Fruit fly (Drosophila melanogaster) whole organism, embryonic: ENCODE measurements around the gene betaGlu.

Experiments
- Bgb ChIP-seq: fragments of 200-800 bp; sonication (Bioruptor generic); IDR thresholded peaks from 2 replicates; pipeline ENCODE4 v1.3.6; 2022; ENCODE audit warnings: missing biosample characterization, missing genetic modification characterization; ENCODE audit not compliant: partially characterized antibody
- CG10209 ChIP-seq: fragments of 200-800 bp; sonication (Bioruptor generic); optimal IDR thresholded peaks from 3 replicates; lab custom pipeline; 2017; ENCODE audit warnings: missing biosample characterization, mild to moderate bottlenecking, missing genetic modification characterization, missing genetic modification reagents
- CG11247 ChIP-seq: fragments of 200-800 bp; sonication (Bioruptor generic); IDR thresholded peaks from 2 replicates; pipeline ENCODE4 v1.3.6; 2022; ENCODE audit warnings: missing biosample characterization, missing genetic modification characterization
- CG11560 ChIP-seq: fragments of 200-800 bp; sonication (Bioruptor generic); IDR thresholded peaks from 3 replicates; pipeline ENCODE4 v1.3.6; 2022; ENCODE audit warnings: missing biosample characterization, missing genetic modification characterization
- CG13894 ChIP-seq: fragments of 200-800 bp; sonication (Bioruptor generic); optimal IDR thresholded peaks from 3 replicates; lab custom pipeline; 2018; ENCODE audit warnings: missing biosample characterization, mild to moderate bottlenecking, missing genetic modification characterization, moderate library complexity
- CG14441 ChIP-seq: fragments of 200-800 bp; sonication (Bioruptor generic); IDR thresholded peaks from 2 replicates; pipeline ENCODE4 v1.3.6; 2022; ENCODE audit warnings: missing biosample characterization, missing genetic modification characterization
- CG1529 ChIP-seq: fragments of 200-800 bp; sonication (Bioruptor generic); optimal IDR thresholded peaks from 3 replicates; lab custom pipeline; 2018; ENCODE audit warnings: missing biosample characterization, missing genetic modification characterization
- CG16813 ChIP-seq: fragments of 200-800 bp; sonication (Bioruptor generic); IDR thresholded peaks from 3 replicates; pipeline ENCODE4 v1.3.6; 2022; ENCODE audit warnings: missing biosample characterization, missing genetic modification characterization; ENCODE audit not compliant: partially characterized antibody
- CG1792 ChIP-seq: fragments of 200-800 bp; sonication (Bioruptor generic); optimal IDR thresholded peaks from 2 replicates; lab custom pipeline; 2016; ENCODE audit warnings: missing biosample characterization, missing genetic modification characterization
- CG2199 ChIP-seq: fragments of 200-800 bp; sonication (Bioruptor generic); IDR thresholded peaks from 3 replicates; pipeline ENCODE4 v1.3.6; 2022; ENCODE audit warnings: missing biosample characterization, missing genetic modification characterization
- CG34224 ChIP-seq: fragments of 200-800 bp; sonication (Bioruptor generic); IDR thresholded peaks from 3 replicates; pipeline ENCODE4 v1.3.6; 2022; ENCODE audit warnings: missing biosample characterization, missing genetic modification characterization; ENCODE audit not compliant: partially characterized antibody
- CG6654 ChIP-seq: fragments of 200-800 bp; sonication (Bioruptor generic); optimal IDR thresholded peaks from 2 replicates; lab custom pipeline; 2017; ENCODE audit warnings: missing biosample characterization, mild to moderate bottlenecking, missing genetic modification characterization
- CG7963 ChIP-seq: fragments of 200-800 bp; sonication (Bioruptor generic); IDR thresholded peaks from 3 replicates; pipeline ENCODE4 v1.3.6; 2022; ENCODE audit warnings: missing biosample characterization, missing genetic modification characterization; ENCODE audit not compliant: partially characterized antibody
- CG8478 ChIP-seq: fragments of >200 bp; optimal IDR thresholded peaks from 2 replicates; lab custom pipeline; 2018
- CHES-1-like ChIP-seq: fragments of 200-800 bp; sonication (Bioruptor generic); optimal IDR thresholded peaks from 2 replicates; lab custom pipeline; 2016; ENCODE audit warnings: missing biosample characterization, missing genetic modification characterization
- Deaf1 ChIP-seq: fragments of 200-800 bp; optimal IDR thresholded peaks from 3 replicates; lab custom pipeline; 2019; ENCODE audit warnings: missing biosample characterization, mild to moderate bottlenecking, missing genetic modification characterization, moderate library complexity
- Drgx ChIP-seq: fragments of 200-800 bp; sonication (Bioruptor generic); IDR thresholded peaks from 2 replicates; pipeline ENCODE4 v1.3.6; 2022; ENCODE audit warnings: missing biosample characterization, missing genetic modification characterization
- Fer1 ChIP-seq: fragments of 200-800 bp; sonication (Bioruptor generic); optimal IDR thresholded peaks from 2 replicates; lab custom pipeline; 2017; ENCODE audit warnings: missing biosample characterization, mild to moderate bottlenecking, missing genetic modification characterization
- Gsc ChIP-seq: fragments of 200-800 bp; sonication (Bioruptor generic); IDR thresholded peaks from 2 replicates; pipeline ENCODE4 v1.3.6; 2022; ENCODE audit warnings: missing biosample characterization, missing genetic modification characterization
- H15 ChIP-seq: fragments of 200-800 bp; sonication (Bioruptor generic); IDR thresholded peaks from 3 replicates; pipeline ENCODE4 v1.3.6; 2022; ENCODE audit warnings: missing biosample characterization, missing genetic modification characterization
- Hey ChIP-seq: fragments of 200-800 bp; sonication (Bioruptor generic); optimal IDR thresholded peaks from 3 replicates; lab custom pipeline; 2018; ENCODE audit warnings: missing biosample characterization, mild to moderate bottlenecking, missing genetic modification characterization
- HmgD ChIP-seq: fragments of 200-800 bp; sonication (Bioruptor generic); optimal IDR thresholded peaks from 3 replicates; lab custom pipeline; 2016; ENCODE audit warnings: missing biosample characterization, missing genetic modification characterization
- Lim3 ChIP-seq: fragments of 200-800 bp; sonication (Bioruptor generic); IDR thresholded peaks from 2 replicates; pipeline ENCODE4 v1.3.6; 2022; ENCODE audit warnings: missing biosample characterization, missing genetic modification characterization
- MESR4 ChIP-seq: fragments of 200-800 bp; sonication (Bioruptor generic); optimal IDR thresholded peaks from 2 replicates; lab custom pipeline; 2018; ENCODE audit warnings: missing biosample characterization, mild to moderate bottlenecking, missing genetic modification characterization, moderate library complexity
- Mad ChIP-seq: fragments of 200-800 bp; sonication (Bioruptor generic); optimal IDR thresholded peaks from 2 replicates; lab custom pipeline; 2016; ENCODE audit warnings: missing biosample characterization, missing genetic modification characterization
- Med ChIP-seq: fragments of 200-800 bp; sonication (Bioruptor generic); peaks from one replicate; lab custom pipeline; 2016; ENCODE audit warnings: missing biosample characterization, missing genetic modification characterization, mild to moderate bottlenecking, inconsistent platforms, moderate library complexity
- NC2β ChIP-seq: fragments of 200-800 bp; sonication (Bioruptor generic); optimal IDR thresholded peaks from 2 replicates; lab custom pipeline; 2016; ENCODE audit warnings: missing biosample characterization, missing genetic modification characterization
- NFAT ChIP-seq: fragments of 200-800 bp; sonication (Bioruptor generic); IDR thresholded peaks from 2 replicates; pipeline ENCODE4 v1.3.6; 2022; ENCODE audit warnings: missing biosample characterization, missing genetic modification characterization
- chn ChIP-seq: fragments of 200-800 bp; sonication (Bioruptor generic); optimal IDR thresholded peaks from 2 replicates; lab custom pipeline; 2016; ENCODE audit warnings: missing biosample characterization, missing genetic modification characterization
- ci ChIP-seq: fragments of 200-800 bp; sonication (Bioruptor generic); IDR thresholded peaks from 3 replicates; pipeline ENCODE4 v1.3.6; 2022; ENCODE audit warnings: missing biosample characterization, missing genetic modification characterization
- dysf ChIP-seq: fragments of 200-800 bp; sonication (Bioruptor generic); IDR thresholded peaks from 3 replicates; pipeline ENCODE4 v1.3.6; 2022; ENCODE audit warnings: missing biosample characterization, missing genetic modification characterization
- exex ChIP-seq: fragments of 200-800 bp; sonication (Bioruptor generic); optimal IDR thresholded peaks from 4 replicates; lab custom pipeline; 2018; ENCODE audit warnings: missing biosample characterization, mild to moderate bottlenecking, missing genetic modification characterization, moderate library complexity
- lmd ChIP-seq: fragments of 200-800 bp; sonication (Bioruptor generic); IDR thresholded peaks from 2 replicates; pipeline ENCODE4 v1.3.6; 2022; ENCODE audit warnings: missing biosample characterization, missing genetic modification characterization
- nerfin-1 ChIP-seq: fragments of 200-800 bp; sonication (Bioruptor generic); optimal IDR thresholded peaks from 3 replicates; lab custom pipeline; 2019; ENCODE audit warnings: missing biosample characterization, mild to moderate bottlenecking, missing genetic modification characterization, moderate library complexity
- nmo ChIP-seq: fragments of 200-800 bp; sonication (Bioruptor generic); optimal IDR thresholded peaks from 2 replicates; lab custom pipeline; 2018; ENCODE audit warnings: missing biosample characterization, mild to moderate bottlenecking, missing genetic modification characterization, moderate library complexity
- pros ChIP-seq: fragments of 200-800 bp; sonication (Bioruptor generic); optimal IDR thresholded peaks from 3 replicates; lab custom pipeline; 2019; ENCODE audit warnings: missing biosample characterization, mild to moderate bottlenecking, missing genetic modification characterization, moderate library complexity
- pum ChIP-seq: fragments of 200-800 bp; sonication (Bioruptor generic); optimal IDR thresholded peaks from 2 replicates; lab custom pipeline; 2016; ENCODE audit warnings: missing biosample characterization, missing genetic modification characterization
- ranshi ChIP-seq: fragments of 200-800 bp; sonication (Bioruptor generic); IDR thresholded peaks from 2 replicates; pipeline ENCODE4 v1.3.6; 2022; ENCODE audit warnings: missing biosample characterization, missing genetic modification characterization
- ro ChIP-seq: fragments of 200-800 bp; sonication (Bioruptor generic); IDR thresholded peaks from 2 replicates; pipeline ENCODE4 v1.3.6; 2022; ENCODE audit warnings: missing biosample characterization, missing genetic modification characterization
- schlank ChIP-seq: fragments of 200-800 bp; sonication (Bioruptor generic); optimal IDR thresholded peaks from 2 replicates; lab custom pipeline; 2018; ENCODE audit warnings: missing biosample characterization, mild to moderate bottlenecking, missing genetic modification characterization
- sens ChIP-seq: fragments of 200-800 bp; sonication (Bioruptor generic); peaks from one replicate; lab custom pipeline; 2016; ENCODE audit warnings: missing biosample characterization, missing genetic modification characterization
- sna ChIP-seq: fragments of 200-800 bp; sonication (Bioruptor generic); IDR thresholded peaks from 2 replicates; pipeline ENCODE4 v1.3.6; 2022; ENCODE audit warnings: missing biosample characterization, missing genetic modification characterization; ENCODE audit not compliant: partially characterized antibody
- sug ChIP-seq: fragments of 200-800 bp; optimal IDR thresholded peaks from 2 replicates; lab custom pipeline; 2019; ENCODE audit warnings: missing biosample characterization, mild to moderate bottlenecking, missing genetic modification characterization, moderate library complexity
- trem ChIP-seq: fragments of 200-800 bp; optimal IDR thresholded peaks from 3 replicates; lab custom pipeline; 2019; ENCODE audit warnings: missing biosample characterization, mild to moderate bottlenecking, missing genetic modification characterization, moderate library complexity
- twi ChIP-seq: fragments of 200-800 bp; optimal IDR thresholded peaks from 2 replicates; lab custom pipeline; 2019; ENCODE audit warnings: missing biosample characterization, mild to moderate bottlenecking, missing genetic modification characterization, moderate library complexity
- tx ChIP-seq: fragments of 200-800 bp; sonication (Bioruptor generic); optimal IDR thresholded peaks from 2 replicates; lab custom pipeline; 2016; ENCODE audit warnings: missing biosample characterization, missing genetic modification characterization
- vfl ChIP-seq: fragments of 200-800 bp; sonication (Bioruptor generic); optimal IDR thresholded peaks from 2 replicates; lab custom pipeline; 2016; ENCODE audit warnings: missing biosample characterization, missing genetic modification characterization
- vnd ChIP-seq: fragments of 200-800 bp; sonication (Bioruptor generic); IDR thresholded peaks from 3 replicates; pipeline ENCODE4 v1.3.6; 2022; ENCODE audit warnings: missing biosample characterization, missing genetic modification characterization; ENCODE audit not compliant: partially characterized antibody
- wdn ChIP-seq: fragments of 200-800 bp; sonication (Bioruptor generic); IDR thresholded peaks from 2 replicates; pipeline ENCODE4 v1.3.6; 2022; ENCODE audit warnings: missing biosample characterization, missing genetic modification characterization

The betaGlu gene

DNA sequence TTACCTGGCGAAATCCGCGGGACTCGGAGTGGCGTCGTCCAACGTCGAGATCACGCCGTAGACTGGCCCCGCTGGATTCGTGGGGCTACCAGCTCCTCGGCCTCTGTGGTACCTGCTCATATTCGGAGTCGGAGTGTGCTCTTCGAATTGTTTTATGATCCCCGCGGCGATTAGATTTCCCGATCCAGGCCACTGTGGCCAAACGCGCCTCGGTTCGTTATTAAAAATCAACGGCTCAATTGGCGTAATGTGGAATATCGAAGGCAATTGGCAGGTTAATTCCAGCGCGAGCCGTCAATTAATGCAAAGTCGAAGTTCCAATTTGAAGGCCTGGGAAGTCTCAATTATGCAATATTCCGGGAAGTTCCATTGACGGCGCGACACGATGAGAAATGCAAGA lies 38.0 kb upstream of the betaGlu start (continued):
- TF ChIP-seq HmgD (GFP tag; lab: Kevin White, UChicago) (no peak), NC2β (GFP tag; lab: Kevin White, UChicago) (no peak), nerfin-1 (no peak), schlank (tag; lab: Kevin White, UChicago) (no peak), CG16813 (GFP tag; lab: Robert Waterston, UW) (0 out of 3 replicates have a peak, but pooled peaks have one; percentile 38), CG13894 (tag; lab: Kevin White, UChicago) (peak; percentile 24), Hey (tag; lab: Kevin White, UChicago) (no peak), sens (peak; percentile 75), CG11247 (no peak), Mad (GFP tag; lab: Kevin White, UChicago) (no peak), NFAT (GFP tag; lab: Robert Waterston, UW) (no peak), H15 (no peak), sug (tag; lab: Kevin White, UChicago) (no peak), CG6654 (GFP tag; lab: Kevin White, UChicago) (no peak), CG8478 (lab: Kevin White, UChicago) (no peak), Bgb (no peak), ro (GFP tag; lab: Robert Waterston, UW) (no peak), Med (GFP tag; lab: Kevin White, UChicago) (peak; percentile 18), CG34224 (GFP tag; lab: Robert Waterston, UW) (no peak; the same call in 2 of the 3 replicates), nmo (GFP tag; lab: Kevin White, UChicago) (no peak), Deaf1 (peak; percentile 25), Fer1 (GFP tag; lab: Kevin White, UChicago) (no peak), CHES-1-like (GFP tag; lab: Kevin White, UChicago) (no peak)

DNA sequence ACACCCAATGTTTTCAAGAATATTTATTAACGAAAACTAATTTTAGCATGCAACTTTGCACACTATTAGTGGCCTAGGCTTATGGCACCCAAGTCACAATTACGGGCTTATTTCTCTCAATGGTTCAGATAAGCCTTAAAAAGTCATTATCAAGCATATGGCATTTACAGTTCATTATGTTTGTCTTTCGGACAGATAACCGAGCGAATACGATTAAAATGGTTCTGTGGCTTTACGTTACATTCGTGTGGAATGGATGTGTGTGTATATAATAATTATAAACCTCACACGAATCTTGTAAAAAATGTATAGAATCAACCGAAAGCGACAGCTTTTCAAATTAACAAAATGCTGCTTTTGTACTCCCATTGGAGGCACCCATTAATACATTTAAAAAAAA lies 36.9 kb upstream of the betaGlu start:
- TF ChIP-seq Gsc: no peak
- TF ChIP-seq exex (tag; lab: Kevin White, UChicago): peak; percentile 2
- TF ChIP-seq twi (tag; lab: Kevin White, UChicago): peak; percentile 9
- TF ChIP-seq Lim3: no peak
- TF ChIP-seq vfl (GFP tag; lab: Kevin White, UChicago): no peak
- 0 out of 3 replicates have a peak, but pooled peaks have one; percentile 9 for TF ChIP-seq CG2199
- TF ChIP-seq CG1529 (GFP tag; lab: Kevin White, UChicago): no peak
- TF ChIP-seq, all 482 proteins: peak for 3

DNA sequence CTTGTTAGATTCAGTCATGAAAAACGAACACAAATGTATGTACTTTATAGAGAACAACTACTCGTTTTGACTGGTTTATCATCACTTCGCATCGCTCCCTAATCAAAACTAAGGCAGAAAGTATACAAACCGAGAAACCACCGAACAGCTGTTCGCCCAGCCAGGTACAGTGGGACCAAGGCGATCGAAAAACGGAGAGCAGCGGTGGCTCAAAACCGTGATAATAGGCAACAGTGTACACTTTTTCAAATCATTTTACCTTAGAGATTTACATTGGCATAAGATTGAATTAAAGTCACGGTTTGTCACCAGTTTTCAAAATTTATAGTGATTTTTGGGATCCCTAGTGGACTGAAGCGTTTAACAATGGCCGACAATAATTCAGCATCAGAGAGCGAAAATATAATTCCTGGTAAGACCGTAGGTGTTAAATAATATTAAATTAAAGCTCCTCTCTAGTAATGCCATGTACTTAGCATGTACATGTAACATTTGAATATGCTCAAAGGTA lies 33.6 kb upstream of the betaGlu start, which contains the start of the genes CG42233 and CG1971:
TSS of gene CG42233 (minus strand) at position 51 of the 511 bp plus-strand sequence.
TSS of gene CG1971 (plus strand) at position 241 of the 511 bp plus-strand sequence.
- TF ChIP-seq CG10209 (GFP tag; lab: Kevin White, UChicago): no peak
- TF ChIP-seq CG14441: peak; percentile 52; the same call in 1 of the 2 replicates
- TF ChIP-seq CG1792 (GFP tag; lab: Kevin White, UChicago): no peak
- peak; percentile 31 for TF ChIP-seq pum (GFP tag; lab: Kevin White, UChicago)
- peak; percentile 46 for TF ChIP-seq Drgx
- 0 out of 2 replicates have a peak, but pooled peaks have one; percentile 23 for TF ChIP-seq lmd (GFP tag; lab: Robert Waterston, UW)
- TF ChIP-seq pros: no peak
- TF ChIP-seq MESR4: peak; percentile 19
- peak; percentile 64; the same call in 2 of the 3 replicates for TF ChIP-seq ci (GFP tag; lab: Robert Waterston, UW)
- TF ChIP-seq ranshi (GFP tag; lab: Robert Waterston, UW): 0 out of 2 replicates have a peak, but pooled peaks have one; percentile 47
- no peak for TF ChIP-seq CG11560 (tag; lab: Robert Waterston, UW)
- TF ChIP-seq trem: peak; percentile 2
- TF ChIP-seq tx (GFP tag; lab: Kevin White, UChicago): peak; percentile 5
- TF ChIP-seq CG16813 (GFP tag; lab: Robert Waterston, UW): 0 out of 3 replicates have a peak, but pooled peaks have one; percentile 31
- TF ChIP-seq sna (GFP tag; lab: Robert Waterston, UW): 0 out of 2 replicates have a peak, but pooled peaks have one; percentile 39
- TF ChIP-seq CG7963 (GFP tag; lab: Robert Waterston, UW): 0 out of 3 replicates have a peak, but pooled peaks have one; percentile 10
- TF ChIP-seq vnd (GFP tag; lab: Robert Waterston, UW): peak; percentile 41; the same call in 1 of the 3 replicates
- TF ChIP-seq chn: peak; percentile 32
- 0 out of 3 replicates have a peak, but pooled peaks have one; percentile 9 for TF ChIP-seq dysf (GFP tag; lab: Robert Waterston, UW)
- no peak for TF ChIP-seq wdn
